Worm (Caenorhabditis elegans): ENCODE measurements around the gene Y24D9A.6.

Gene Y24D9A.6

DNA sequence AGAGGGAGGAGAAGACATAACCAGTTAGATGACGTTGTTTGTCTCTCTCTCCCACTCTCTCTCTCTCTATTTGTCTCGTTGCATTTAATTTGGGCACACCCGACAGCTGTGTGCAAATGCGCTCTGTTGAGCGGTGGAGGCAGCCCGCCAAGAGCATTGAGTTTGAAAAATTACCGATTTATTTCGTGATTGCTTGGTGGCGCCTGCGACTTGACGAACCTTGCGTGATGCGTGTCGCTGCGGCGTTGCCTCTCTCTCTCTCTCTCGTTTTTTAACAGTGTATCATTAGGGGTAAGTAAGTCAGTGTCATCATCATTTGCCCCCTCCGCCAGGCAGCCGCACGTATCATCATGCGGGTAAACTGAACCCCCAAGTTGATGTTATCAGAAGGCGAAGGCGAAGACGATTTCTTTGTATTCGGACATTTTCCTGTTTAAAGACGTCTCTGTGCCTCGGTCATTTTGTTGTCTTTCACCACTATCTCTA lies 5.9 kb upstream of the Y24D9A.6 start (continued):
- TF ChIP-seq ztf-4 (tag; optimal IDR thresholded peaks at IDR 0.05): peak; percentile 46
- peak; percentile 31 to 75 for TF ChIP-seq lsy-2 (tag; optimal IDR thresholded peaks at IDR 0.05)

DNA sequence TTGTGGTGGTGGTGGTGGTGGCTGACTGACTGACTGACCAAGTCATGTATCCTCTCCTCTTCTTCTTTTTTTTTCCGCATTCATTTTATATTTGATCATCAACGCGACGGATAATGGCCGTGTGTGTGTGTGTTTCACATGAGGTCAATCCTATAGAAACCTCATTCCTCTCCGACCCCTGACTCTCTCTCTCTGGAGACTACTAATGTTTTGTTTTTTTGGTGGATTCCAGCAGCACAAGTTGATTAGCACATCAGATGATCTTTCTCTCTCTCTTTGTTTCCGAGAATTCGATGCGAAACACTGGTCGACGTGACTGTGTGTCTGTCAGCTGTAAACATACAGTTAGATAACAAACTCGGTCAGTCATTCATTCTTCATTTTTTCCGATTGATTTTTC lies 4.9 kb upstream of the Y24D9A.6 start, which contains the start of gene Y24D9A.7:
Gene Y24D9A.7 (minus strand): TSS at position 46 of the 400 bp plus-strand sequence.
- TF ChIP-seq ama-1 (optimal IDR thresholded peaks at IDR 0.05) (no peak), nhr-25 (tag; optimal IDR thresholded peaks at IDR 0.05) (no peak), nhr-6 (tag; optimal IDR thresholded peaks at IDR 0.05) (no peak), ztf-1 (GFP tag; conservative IDR thresholded peaks at IDR 0.05) (0 out of 2 replicates have a peak, but pooled peaks have one; percentile 67), R02D3.7 (tag; optimal IDR thresholded peaks at IDR 0.05) (no peak), crh-2 (tag; optimal IDR thresholded peaks at IDR 0.05) (peak; percentile 55), sma-9 (GFP tag; optimal IDR thresholded peaks at IDR 0.05) (peak; percentile 52), sma-9 (tag; optimal IDR thresholded peaks at IDR 0.05) (no peak), lin-11 (tag; optimal IDR thresholded peaks at IDR 0.05) (no peak), alr-1 (tag; optimal IDR thresholded peaks at IDR 0.05) (no peak), Y55F3AM.14 (GFP tag; optimal IDR thresholded peaks at IDR 0.05) (no peak), mbf-1 (tag; optimal IDR thresholded peaks at IDR 0.05) (no peak), ceh-16 (tag; optimal IDR thresholded peaks at IDR 0.05) (no peak), nhr-237 (tag; optimal IDR thresholded peaks at IDR 0.05) (no peak), ztf-11 (tag; optimal IDR thresholded peaks at IDR 0.05) (no peak), nhr-77 (tag; optimal IDR thresholded peaks at IDR 0.05) (no peak), ztf-4 (tag; optimal IDR thresholded peaks at IDR 0.05) (peak; percentile 3), fos-1 (tag; optimal IDR thresholded peaks at IDR 0.05) (peak; percentile 48), mab-5 (tag; optimal IDR thresholded peaks at IDR 0.05) (no peak), lsy-2 (tag; optimal IDR thresholded peaks at IDR 0.05) (peak in 1 of 2 experiments; percentile 8), peb-1 (tag; optimal IDR thresholded peaks at IDR 0.05) (no peak), nhr-129 (tag; optimal IDR thresholded peaks at IDR 0.05) (peak; percentile 74), gmeb-1 (tag; optimal IDR thresholded peaks at IDR 0.05) (peak; percentile 17), nhr-12 (tag; optimal IDR thresholded peaks at IDR 0.05) (no peak), unc-55 (GFP tag; optimal IDR thresholded peaks at IDR 0.05) (no peak), dmd-4 (tag; optimal IDR thresholded peaks at IDR 0.05) (no peak), egl-27 (tag; optimal IDR thresholded peaks at IDR 0.05) (no peak), blmp-1 (tag; optimal IDR thresholded peaks at IDR 0.05; ENCODE audit: insufficient read depth) (no peak), nhr-11 (tag; optimal IDR thresholded peaks at IDR 0.05) (no peak), skn-1 (tag; optimal IDR thresholded peaks at IDR 0.05) (no peak), F13H6.1 (tag; optimal IDR thresholded peaks at IDR 0.05) (peak; percentile 13), nhr-10 (tag; optimal IDR thresholded peaks at IDR 0.05) (no peak), ceh-82 (tag; optimal IDR thresholded peaks at IDR 0.05) (no peak), mdl-1 (tag; optimal IDR thresholded peaks at IDR 0.05) (no peak), snpc-4 (tag; optimal IDR thresholded peaks at IDR 0.05) (no peak), elt-3 (tag; optimal IDR thresholded peaks at IDR 0.05) (no peak), lin-13 (GFP tag; optimal IDR thresholded peaks at IDR 0.05) (no peak), nhr-21 (tag; optimal IDR thresholded peaks at IDR 0.05) (peak; percentile 29), sma-3 (GFP tag; optimal IDR thresholded peaks at IDR 0.05) (no peak), sem-4 (tag; optimal IDR thresholded peaks at IDR 0.05) (no peak), lin-39 (tag; optimal IDR thresholded peaks at IDR 0.05) (no peak), C34F6.9 (tag; optimal IDR thresholded peaks at IDR 0.05) (no peak), elt-1 (tag; optimal IDR thresholded peaks at IDR 0.05) (no peak), nhr-23 (tag; optimal IDR thresholded peaks at IDR 0.05) (no peak), unc-39 (tag; optimal IDR thresholded peaks at IDR 0.05) (no peak), ZK546.5 (tag; optimal IDR thresholded peaks at IDR 0.05) (no peak), aly-2 (tag; optimal IDR thresholded peaks at IDR 0.05) (no peak)
